Worm (Caenorhabditis elegans): ENCODE results near the gene wdr-62.

Gene wdr-62

ce11 chrV:9471675-9472074 is 27.8 kb downstream of the wdr-62 start, which contains the start of gene flp-6:
Gene flp-6, plus strand, starts transcription at chrV:9471975.
- no peak for TF ChIP-seq nhr-6 (tag; optimal IDR thresholded peaks at IDR 0.05)
- TF ChIP-seq ZK546.5 (tag; optimal IDR thresholded peaks at IDR 0.05) = no peak
- TF ChIP-seq ama-1 (optimal IDR thresholded peaks at IDR 0.05) = no peak
- no peak for TF ChIP-seq nhr-129 (tag; optimal IDR thresholded peaks at IDR 0.05)
- no peak for TF ChIP-seq fos-1 (tag; optimal IDR thresholded peaks at IDR 0.05)
- TF ChIP-seq ceh-82 (tag; optimal IDR thresholded peaks at IDR 0.05) = no peak
- TF ChIP-seq aly-2 (tag; optimal IDR thresholded peaks at IDR 0.05) = no peak
- no peak for TF ChIP-seq egl-27 (tag; optimal IDR thresholded peaks at IDR 0.05)
- TF ChIP-seq dmd-4 (tag; optimal IDR thresholded peaks at IDR 0.05) = no peak
- no peak for TF ChIP-seq nhr-12 (tag; optimal IDR thresholded peaks at IDR 0.05)
- TF ChIP-seq lin-39 (tag; optimal IDR thresholded peaks at IDR 0.05) = no peak
- no peak for TF ChIP-seq sem-4 (tag; optimal IDR thresholded peaks at IDR 0.05)
- no peak for TF ChIP-seq nhr-25 (tag; optimal IDR thresholded peaks at IDR 0.05)
- TF ChIP-seq mab-5 (tag; optimal IDR thresholded peaks at IDR 0.05) = no peak
- no peak for TF ChIP-seq elt-3 (tag; optimal IDR thresholded peaks at IDR 0.05)
- no peak for TF ChIP-seq alr-1 (tag; optimal IDR thresholded peaks at IDR 0.05)
- TF ChIP-seq nhr-21 (tag; optimal IDR thresholded peaks at IDR 0.05) = no peak
- no peak for TF ChIP-seq lin-13 (GFP tag; optimal IDR thresholded peaks at IDR 0.05)

- TF ChIP-seq nhr-21 (tag; optimal IDR thresholded peaks at IDR 0.05) (peak; percentile 26), sem-4 (tag; optimal IDR thresholded peaks at IDR 0.05) (no peak), sma-9 (GFP tag; optimal IDR thresholded peaks at IDR 0.05) (peak; percentile 30), sma-9 (tag; optimal IDR thresholded peaks at IDR 0.05) (no peak), snpc-4 (tag; optimal IDR thresholded peaks at IDR 0.05) (no peak)
These were observed 30.1 kb downstream of the wdr-62 start for ce11 chrV:9473924-9474323.

ce11 chrV:9477863-9478262 is 34.0 kb downstream of the wdr-62 start, which contains the start of gene nas-3:
Gene nas-3, plus strand, starts transcription at chrV:9478163.
- TF ChIP-seq peb-1 (tag; optimal IDR thresholded peaks at IDR 0.05) = no peak
- no peak for TF ChIP-seq ceh-82 (tag; optimal IDR thresholded peaks at IDR 0.05)
- no peak for TF ChIP-seq ama-1 (optimal IDR thresholded peaks at IDR 0.05)
- TF ChIP-seq fos-1 (tag; optimal IDR thresholded peaks at IDR 0.05) = no peak
- TF ChIP-seq lsy-2 (tag; optimal IDR thresholded peaks at IDR 0.05) = no peak
- no peak for TF ChIP-seq mab-5 (tag; optimal IDR thresholded peaks at IDR 0.05)
- no peak for TF ChIP-seq nhr-10 (tag; optimal IDR thresholded peaks at IDR 0.05)
- TF ChIP-seq egl-27 (tag; optimal IDR thresholded peaks at IDR 0.05) = no peak

ce11 chrV:9480566-9480965 is 36.7 kb downstream of the wdr-62 start, which contains the start of gene K06A4.6:
Gene K06A4.6, minus strand, starts transcription at chrV:9480666.
- TF ChIP-seq ZK546.5 (tag; optimal IDR thresholded peaks at IDR 0.05) = no peak
- no peak for TF ChIP-seq lin-13 (GFP tag; optimal IDR thresholded peaks at IDR 0.05)
- no peak for TF ChIP-seq snpc-4 (tag; optimal IDR thresholded peaks at IDR 0.05)
- no peak for TF ChIP-seq nhr-25 (tag; optimal IDR thresholded peaks at IDR 0.05)
- no peak for TF ChIP-seq mab-5 (tag; optimal IDR thresholded peaks at IDR 0.05)
- no peak for TF ChIP-seq ceh-82 (tag; optimal IDR thresholded peaks at IDR 0.05)
- TF ChIP-seq lsy-2 (tag; optimal IDR thresholded peaks at IDR 0.05) = no peak
- TF ChIP-seq ama-1 (optimal IDR thresholded peaks at IDR 0.05) = no peak
- TF ChIP-seq unc-39 (tag; optimal IDR thresholded peaks at IDR 0.05) = no peak
- TF ChIP-seq C34F6.9 (tag; optimal IDR thresholded peaks at IDR 0.05) = no peak
- TF ChIP-seq nhr-129 (tag; optimal IDR thresholded peaks at IDR 0.05) = no peak
- TF ChIP-seq dmd-4 (tag; optimal IDR thresholded peaks at IDR 0.05) = no peak

- TF ChIP-seq nhr-11 (tag; optimal IDR thresholded peaks at IDR 0.05) (no peak), ceh-82 (tag; optimal IDR thresholded peaks at IDR 0.05) (no peak), aly-2 (tag; optimal IDR thresholded peaks at IDR 0.05) (no peak), C34F6.9 (tag; optimal IDR thresholded peaks at IDR 0.05) (no peak), nhr-10 (tag; optimal IDR thresholded peaks at IDR 0.05) (no peak), fos-1 (tag; optimal IDR thresholded peaks at IDR 0.05) (no peak), mdl-1 (tag; optimal IDR thresholded peaks at IDR 0.05) (no peak), skn-1 (tag; optimal IDR thresholded peaks at IDR 0.05) (no peak), ceh-16 (tag; optimal IDR thresholded peaks at IDR 0.05) (no peak), unc-39 (tag; optimal IDR thresholded peaks at IDR 0.05) (no peak), ztf-1 (GFP tag; conservative IDR thresholded peaks at IDR 0.05) (no peak), elt-1 (tag; optimal IDR thresholded peaks at IDR 0.05) (no peak), lsy-2 (tag; optimal IDR thresholded peaks at IDR 0.05) (no peak), gmeb-1 (tag; optimal IDR thresholded peaks at IDR 0.05) (no peak), mbf-1 (tag; optimal IDR thresholded peaks at IDR 0.05) (no peak), egl-27 (tag; optimal IDR thresholded peaks at IDR 0.05) (no peak), nhr-21 (tag; optimal IDR thresholded peaks at IDR 0.05) (no peak)
These were observed 39.9 kb downstream of the wdr-62 start, which contains the start of gene K06A4.2 for ce11 chrV:9483738-9484256. Gene K06A4.2, plus strand, starts transcription at chrV:9484206.

Data from whole organism, L2 larva.